Fruit fly (Drosophila melanogaster): ENCODE results near the gene CG7560.

Gene CG7560

dm6 chr3L:11393806-11394205 is 31.2 kb upstream of the CG7560 start (continued):
- TF ChIP-seq Nf-YA (GFP tag; IDR thresholded peaks at IDR 0.05) (0 out of 2 replicates have a peak, but pooled peaks have one; percentile 10), Awh (GFP tag; IDR thresholded peaks at IDR 0.05) (no peak), Hr78 (GFP tag; optimal IDR thresholded peaks at IDR 0.05) (no peak), CG2678 (tag; optimal IDR thresholded peaks at IDR 0.05) (no peak), CG16779 (GFP tag; IDR thresholded peaks at IDR 0.05) (no peak), tin (GFP tag; optimal IDR thresholded peaks at IDR 0.05) (no peak), CG12219 (GFP tag; optimal IDR thresholded peaks at IDR 0.05) (no peak), bowl (GFP tag; IDR thresholded peaks at IDR 0.05) (no peak), dysf (GFP tag; IDR thresholded peaks at IDR 0.05) (peak; percentile 17; the same call in 1 of the 3 replicates), CG32767 (GFP tag; IDR thresholded peaks at IDR 0.05) (no peak), rib (GFP tag; IDR thresholded peaks at IDR 0.05) (no peak), Drgx (GFP tag; IDR thresholded peaks at IDR 0.05) (no peak), stwl (tag; optimal IDR thresholded peaks at IDR 0.05) (no peak), Tbp (GFP tag; optimal IDR thresholded peaks at IDR 0.05) (no peak), Usf (GFP tag; optimal IDR thresholded peaks at IDR 0.05) (no peak), seq (GFP tag; IDR thresholded peaks at IDR 0.05) (0 out of 2 replicates have a peak, but pooled peaks have one; percentile 24), CG3281 (GFP tag; optimal IDR thresholded peaks at IDR 0.05) (no peak), CG32772 (GFP tag; IDR thresholded peaks at IDR 0.05) (0 out of 2 replicates have a peak, but pooled peaks have one; percentile 24), CG14441 (GFP tag; IDR thresholded peaks at IDR 0.05) (0 out of 2 replicates have a peak, but pooled peaks have one; percentile 20), hb (GFP tag; IDR thresholded peaks at IDR 0.05; ENCODE audit: partially characterized antibody) (no peak), org-1 (GFP tag; optimal IDR thresholded peaks at IDR 0.05) (no peak), NfI (GFP tag; optimal IDR thresholded peaks at IDR 0.05) (no peak), inv (GFP tag; IDR thresholded peaks at IDR 0.05; ENCODE audit: partially characterized antibody) (peak; percentile 17; the same call in 1 of the 2 replicates), cwo (GFP tag; optimal IDR thresholded peaks at IDR 0.05) (no peak), CG11456 (GFP tag; IDR thresholded peaks at IDR 0.05) (peak; percentile 43; the same call in 1 of the 3 replicates), Chrac-16 (GFP tag; optimal IDR thresholded peaks at IDR 0.05) (no peak), fru (optimal IDR thresholded peaks at IDR 0.05) (no peak), CG18262 (tag; optimal IDR thresholded peaks at IDR 0.05) (no peak), trh (GFP tag; optimal IDR thresholded peaks at IDR 0.05) (no peak), CG15601 (tag; optimal IDR thresholded peaks at IDR 0.05) (no peak), lov (optimal IDR thresholded peaks at IDR 0.05) (no peak), lov (GFP tag; IDR thresholded peaks at IDR 0.05) (0 out of 3 replicates have a peak, but pooled peaks have one; percentile 51), kni (GFP tag; optimal IDR thresholded peaks at IDR 0.05) (peak; percentile 56), crol (GFP tag; IDR thresholded peaks at IDR 0.05) (no peak), dpn (GFP tag; optimal IDR thresholded peaks at IDR 0.05) (no peak), CG30020 (tag; optimal IDR thresholded peaks at IDR 0.05) (no peak), HmgZ (tag; optimal IDR thresholded peaks at IDR 0.05) (no peak), CG11247 (GFP tag; IDR thresholded peaks at IDR 0.05) (0 out of 2 replicates have a peak, but pooled peaks have one; percentile 22), kay (GFP tag; optimal IDR thresholded peaks at IDR 0.05) (no peak), HLH4C (GFP tag; IDR thresholded peaks at IDR 0.05; ENCODE audit: partially characterized antibody) (no peak), CG1529 (GFP tag; optimal IDR thresholded peaks at IDR 0.05) (no peak), Asciz (GFP tag; optimal IDR thresholded peaks at IDR 0.05) (no peak), Mrtf (GFP tag; IDR thresholded peaks at IDR 0.05) (peak; percentile 5; the same call in 1 of the 3 replicates), wdn (GFP tag; IDR thresholded peaks at IDR 0.05) (0 out of 2 replicates have a peak, but pooled peaks have one; percentile 8), CG2202 (tag; optimal IDR thresholded peaks at IDR 0.05) (no peak), gcm (GFP tag; optimal IDR thresholded peaks at IDR 0.05) (no peak), sob (GFP tag; IDR thresholded peaks at IDR 0.05) (0 out of 2 replicates have a peak, but pooled peaks have one; percentile 11), slou (GFP tag; optimal IDR thresholded peaks at IDR 0.05) (no peak), Med (GFP tag) (peak; percentile 63), Oaz (GFP tag; IDR thresholded peaks at IDR 0.05) (no peak), Ets97D (GFP tag; optimal IDR thresholded peaks at IDR 0.05) (no peak), Poxn (GFP tag; IDR thresholded peaks at IDR 0.05) (no peak)
